Worm (Caenorhabditis elegans): ENCODE results near the gene T06E6.15.

ce11 chrV:15367770-15368169 is 31.8 kb downstream of the T06E6.15 start:
- TF ChIP-seq nhr-76 (tag; optimal IDR thresholded peaks at IDR 0.05) (no peak), tbx-2 (tag; optimal IDR thresholded peaks at IDR 0.05) (no peak), egl-27 (tag; optimal IDR thresholded peaks at IDR 0.05) (no peak), nhr-11 (tag; optimal IDR thresholded peaks at IDR 0.05) (no peak), ceh-16 (tag; optimal IDR thresholded peaks at IDR 0.05) (no peak), nhr-77 (tag; optimal IDR thresholded peaks at IDR 0.05) (no peak)
